Worm (Caenorhabditis elegans) whole organism, L2 larva: ENCODE results near the gene lin-3.

Experiments
- C34F6.9 ChIP-seq: fragments of 150-350 bp; optimal IDR thresholded peaks from 2 replicates; lab custom pipeline; 2014; ENCODE audit warnings: missing biosample characterization, missing genetic modification characterization
- F13H6.1 ChIP-seq: sonication (generic microtip); optimal IDR thresholded peaks from 2 replicates; lab custom pipeline; 2016; ENCODE audit warnings: missing genetic modification characterization, missing compliant biosample characterization
- R02D3.7 ChIP-seq: fragments of 150-350 bp; optimal IDR thresholded peaks from 2 replicates; lab custom pipeline; 2014; ENCODE audit warnings: missing biosample characterization, missing genetic modification characterization
- Y55F3AM.14 ChIP-seq: fragments of 200-800 bp; sonication (Bioruptor generic); optimal IDR thresholded peaks from 2 replicates; lab custom pipeline; 2018; ENCODE audit warnings: mild to moderate bottlenecking, missing genetic modification characterization, missing compliant biosample characterization
- ZK546.5 ChIP-seq: sonication (generic microtip); optimal IDR thresholded peaks from 2 replicates; lab custom pipeline; 2017; ENCODE audit warnings: missing biosample characterization, missing genetic modification characterization
- alr-1 ChIP-seq: fragments of 150-350 bp; optimal IDR thresholded peaks from 2 replicates; lab custom pipeline; 2014; ENCODE audit warnings: missing biosample characterization, missing genetic modification characterization
- aly-2 ChIP-seq: fragments of 150-350 bp; optimal IDR thresholded peaks from 2 replicates; lab custom pipeline; 2014; ENCODE audit warnings: missing biosample characterization, missing genetic modification characterization
- ama-1 ChIP-seq: fragments of 150-350 bp; optimal IDR thresholded peaks from 2 replicates; lab custom pipeline; 2018; ENCODE audit warnings: inconsistent platforms
- blmp-1 ChIP-seq: sonication (generic microtip); optimal IDR thresholded peaks from 2 replicates; lab custom pipeline; 2017; ENCODE audit warnings: missing genetic modification characterization, mild to moderate bottlenecking, missing compliant biosample characterization, antibody characterized with exemption, moderate library complexity; ENCODE audit not compliant: insufficient read depth
- ceh-16 ChIP-seq: fragments of 150-350 bp; optimal IDR thresholded peaks from 2 replicates; lab custom pipeline; 2014; ENCODE audit warnings: missing biosample characterization, missing genetic modification characterization
- ceh-82 ChIP-seq: fragments of 150-350 bp; optimal IDR thresholded peaks from 2 replicates; lab custom pipeline; 2014; ENCODE audit warnings: missing biosample characterization, missing genetic modification characterization
- crh-2 ChIP-seq: sonication (generic microtip); optimal IDR thresholded peaks from 2 replicates; lab custom pipeline; 2017; ENCODE audit warnings: missing biosample characterization, missing genetic modification characterization
- dmd-4 ChIP-seq: sonication (generic microtip); optimal IDR thresholded peaks from 2 replicates; lab custom pipeline; 2017; ENCODE audit warnings: missing biosample characterization, missing genetic modification characterization
- egl-27 ChIP-seq: sonication (generic microtip); optimal IDR thresholded peaks from 3 replicates; lab custom pipeline; 2017; ENCODE audit warnings: missing biosample characterization, missing genetic modification reagents, missing genetic modification characterization
- elt-1 ChIP-seq: fragments of 150-350 bp; optimal IDR thresholded peaks from 2 replicates; lab custom pipeline; 2014; ENCODE audit warnings: missing biosample characterization, missing genetic modification characterization
- elt-3 ChIP-seq: sonication (generic microtip); optimal IDR thresholded peaks from 2 replicates; lab custom pipeline; 2017; ENCODE audit warnings: missing biosample characterization, missing genetic modification characterization
- fos-1 ChIP-seq: fragments of 150-350 bp; optimal IDR thresholded peaks from 2 replicates; lab custom pipeline; 2014; ENCODE audit warnings: missing biosample characterization, missing genetic modification characterization
- gmeb-1 ChIP-seq: fragments of 150-350 bp; optimal IDR thresholded peaks from 2 replicates; lab custom pipeline; 2014; ENCODE audit warnings: missing biosample characterization, missing genetic modification characterization
- lin-11 ChIP-seq: fragments of 150-350 bp; sonication (generic microtip); optimal IDR thresholded peaks from 2 replicates; lab custom pipeline; 2014; ENCODE audit warnings: missing biosample characterization, missing genetic modification characterization, inconsistent platforms, mixed read lengths
- lin-13 ChIP-seq: fragments of 150-350 bp; optimal IDR thresholded peaks from 2 replicates; lab custom pipeline; 2014; ENCODE audit warnings: missing biosample characterization, missing genetic modification reagents, missing genetic modification characterization
- lin-39 ChIP-seq: fragments of 150-350 bp; optimal IDR thresholded peaks from 2 replicates; lab custom pipeline; 2014; ENCODE audit warnings: missing biosample characterization, missing genetic modification reagents, missing genetic modification characterization
- lsy-2 ChIP-seq, 2 experiments: fragments of 150-350 bp in 1 of 2; sonication (generic microtip) in 1 of 2; optimal IDR thresholded peaks; 2 replicates each; lab custom pipeline; 2014 to 2017; ENCODE audit warnings: missing biosample characterization in 2 of 2, missing genetic modification characterization in 2 of 2
- mab-5 ChIP-seq: fragments of 150-350 bp; optimal IDR thresholded peaks from 2 replicates; lab custom pipeline; 2014; ENCODE audit warnings: missing biosample characterization, missing genetic modification characterization
- mbf-1 ChIP-seq: sonication (generic microtip); optimal IDR thresholded peaks from 2 replicates; lab custom pipeline; 2017; ENCODE audit warnings: missing biosample characterization, missing genetic modification characterization
- mdl-1 ChIP-seq, 2 experiments: fragments of 150-350 bp in 1 of 2; sonication (generic microtip) in 1 of 2; optimal IDR thresholded peaks; 2 replicates each; lab custom pipeline; 2017; ENCODE audit warnings: missing biosample characterization in 2 of 2, missing genetic modification characterization in 2 of 2
- nhr-10 ChIP-seq: sonication (generic microtip); optimal IDR thresholded peaks from 2 replicates; lab custom pipeline; 2017; ENCODE audit warnings: missing biosample characterization, missing genetic modification characterization
- nhr-11 ChIP-seq: fragments of 150-350 bp; optimal IDR thresholded peaks from 2 replicates; lab custom pipeline; 2014; ENCODE audit warnings: missing biosample characterization, missing genetic modification characterization
- nhr-12 ChIP-seq: fragments of 150-350 bp; optimal IDR thresholded peaks from 2 replicates; lab custom pipeline; 2014; ENCODE audit warnings: missing biosample characterization, missing genetic modification characterization
- nhr-129 ChIP-seq: fragments of 150-350 bp; optimal IDR thresholded peaks from 2 replicates; lab custom pipeline; 2014; ENCODE audit warnings: missing biosample characterization, missing genetic modification characterization
- nhr-21 ChIP-seq: fragments of 150-350 bp; optimal IDR thresholded peaks from 2 replicates; lab custom pipeline; 2014; ENCODE audit warnings: missing biosample characterization, missing genetic modification characterization
- nhr-23 ChIP-seq: fragments of 150-350 bp; optimal IDR thresholded peaks from 2 replicates; lab custom pipeline; 2014; ENCODE audit warnings: missing biosample characterization, missing genetic modification reagents, missing genetic modification characterization
- nhr-237 ChIP-seq: fragments of 150-350 bp; optimal IDR thresholded peaks from 2 replicates; lab custom pipeline; 2014; ENCODE audit warnings: missing biosample characterization, missing genetic modification characterization
- nhr-25 ChIP-seq: fragments of 150-350 bp; sonication (generic microtip); optimal IDR thresholded peaks from 3 replicates; lab custom pipeline; 2014; ENCODE audit warnings: missing biosample characterization, missing genetic modification characterization
- nhr-6 ChIP-seq: fragments of 150-350 bp; optimal IDR thresholded peaks from 2 replicates; lab custom pipeline; 2014; ENCODE audit warnings: missing biosample characterization, missing genetic modification characterization
- nhr-77 ChIP-seq: fragments of 150-350 bp; optimal IDR thresholded peaks from 2 replicates; lab custom pipeline; 2014; ENCODE audit warnings: missing biosample characterization, missing genetic modification characterization
- peb-1 ChIP-seq: fragments of 150-350 bp; optimal IDR thresholded peaks from 2 replicates; lab custom pipeline; 2014; ENCODE audit warnings: missing biosample characterization, missing genetic modification characterization
- sem-4 ChIP-seq: fragments of 150-350 bp; optimal IDR thresholded peaks from 2 replicates; lab custom pipeline; 2014; ENCODE audit warnings: missing biosample characterization, missing genetic modification reagents, missing genetic modification characterization
- skn-1 ChIP-seq: sonication (generic microtip); optimal IDR thresholded peaks from 2 replicates; lab custom pipeline; 2017; ENCODE audit warnings: missing biosample characterization, missing genetic modification characterization
- sma-3 ChIP-seq: sonication (generic microtip); optimal IDR thresholded peaks from 2 replicates; lab custom pipeline; 2016; ENCODE audit warnings: missing genetic modification reagents, missing genetic modification characterization, missing compliant biosample characterization
- sma-9 ChIP-seq, 2 experiments: fragments of 150-350 bp in 1 of 2; sonication (generic microtip) in 1 of 2; optimal IDR thresholded peaks; 2 replicates each; lab custom pipeline; 2014 to 2016; ENCODE audit warnings: missing genetic modification characterization in 2 of 2, mild to moderate bottlenecking in 1 of 2, missing biosample characterization in 1 of 2, missing compliant biosample characterization in 1 of 2, missing genetic modification reagents in 1 of 2, moderate library complexity in 1 of 2
- snpc-4 ChIP-seq: fragments of 150-350 bp; optimal IDR thresholded peaks from 2 replicates; lab custom pipeline; 2014; ENCODE audit warnings: missing biosample characterization, missing genetic modification characterization
- unc-39 ChIP-seq: fragments of 150-350 bp; optimal IDR thresholded peaks from 2 replicates; lab custom pipeline; 2014; ENCODE audit warnings: missing biosample characterization, missing genetic modification characterization
- unc-55 ChIP-seq: fragments of 150-350 bp; sonication (generic microtip); optimal IDR thresholded peaks from 3 replicates; lab custom pipeline; 2014; ENCODE audit warnings: missing biosample characterization, missing genetic modification reagents, missing genetic modification characterization
- unc-62 ChIP-seq: fragments of 150-350 bp; optimal IDR thresholded peaks from 2 replicates; lab custom pipeline; 2014; ENCODE audit warnings: missing biosample characterization, missing genetic modification reagents, missing genetic modification characterization
- zag-1 ChIP-seq: fragments of 150-350 bp; optimal IDR thresholded peaks from 2 replicates; lab custom pipeline; 2014; ENCODE audit warnings: missing biosample characterization, missing genetic modification characterization
- ztf-1 ChIP-seq: fragments of 200-800 bp; sonication (Bioruptor generic); conservative IDR thresholded peaks from 2 replicates; pipeline ENCODE4 v1.3.6; 2022; ENCODE audit warnings: missing genetic modification characterization, missing compliant biosample characterization
- ztf-11 ChIP-seq: sonication (generic microtip); optimal IDR thresholded peaks from 2 replicates; lab custom pipeline; 2017; ENCODE audit warnings: missing biosample characterization, missing genetic modification characterization
- ztf-4 ChIP-seq: fragments of 150-350 bp; optimal IDR thresholded peaks from 2 replicates; lab custom pipeline; 2014; ENCODE audit warnings: missing biosample characterization, missing genetic modification characterization

Gene lin-3

ce11 chrIV:11083609-11084008 is 29.5 kb downstream of the lin-3 start, which contains the start of gene klc-1:
klc-1 (plus strand) TSS chrIV:11083735.
- no peak for TF ChIP-seq Y55F3AM.14
- no peak for TF ChIP-seq egl-27
- no peak for TF ChIP-seq elt-3 (tag; lab: Kevin White, UChicago)
- peak in 1 of 2 experiments; percentile 63 for TF ChIP-seq lsy-2 (tag; optimal IDR thresholded peaks at IDR 0.05; lab: Kevin White, UChicago)
- no peak for TF ChIP-seq nhr-25
- no peak for TF ChIP-seq sma-9 (GFP tag; optimal IDR thresholded peaks at IDR 0.05; lab: Kevin White, UChicago)
- no peak for TF ChIP-seq sma-9 (tag; optimal IDR thresholded peaks at IDR 0.05; lab: Kevin White, UChicago)

- no peak for TF ChIP-seq nhr-10 (tag; lab: Kevin White, UChicago)
- no peak for TF ChIP-seq skn-1 (tag; lab: Kevin White, UChicago)
- TF ChIP-seq ama-1: no peak
- no peak for TF ChIP-seq R02D3.7 (tag; lab: Kevin White, UChicago)
- TF ChIP-seq nhr-6 (tag; lab: Kevin White, UChicago): no peak
Observed at ce11 chrIV:11089527-11089926, 35.4 kb downstream of the lin-3 start, which contains the start of gene M7.7. M7.7 (plus strand) TSS chrIV:11089827.

ce11 chrIV:11092502-11093080 is 38.5 kb downstream of the lin-3 start, which contains the start of gene bcc-1:
bcc-1 (minus strand) TSS chrIV:11092552.
- no peak for TF ChIP-seq lin-13
- no peak for TF ChIP-seq crh-2 (tag; lab: Kevin White, UChicago)
- no peak for TF ChIP-seq lin-39 (tag; lab: Kevin White, UChicago)
- TF ChIP-seq dmd-4: no peak
- no peak for TF ChIP-seq unc-39 (tag; lab: Kevin White, UChicago)
- TF ChIP-seq F13H6.1 (tag; lab: Kevin White, UChicago): no peak
- TF ChIP-seq nhr-12 (tag; lab: Kevin White, UChicago): no peak
- TF ChIP-seq lsy-2 (tag; optimal IDR thresholded peaks at IDR 0.05; lab: Kevin White, UChicago): no peak
- TF ChIP-seq sem-4 (tag; lab: Kevin White, UChicago): no peak
- TF ChIP-seq ztf-4: no peak
- TF ChIP-seq Y55F3AM.14: no peak
- no peak for TF ChIP-seq lin-11 (tag; lab: Kevin White, UChicago)
- TF ChIP-seq egl-27: no peak
- no peak for TF ChIP-seq C34F6.9 (tag; lab: Kevin White, UChicago)
- TF ChIP-seq nhr-6 (tag; lab: Kevin White, UChicago): no peak
- no peak for TF ChIP-seq unc-62
- no peak for TF ChIP-seq unc-55 (GFP tag; lab: Kevin White, UChicago)
- TF ChIP-seq mbf-1 (tag; lab: Kevin White, UChicago): no peak
- peak; percentile 42 for TF ChIP-seq sma-9 (GFP tag; optimal IDR thresholded peaks at IDR 0.05; lab: Kevin White, UChicago)
- no peak for TF ChIP-seq sma-9 (tag; optimal IDR thresholded peaks at IDR 0.05; lab: Kevin White, UChicago)
- peak; percentile 7 for TF ChIP-seq blmp-1
- no peak for TF ChIP-seq alr-1 (tag; lab: Kevin White, UChicago)
- TF ChIP-seq peb-1 (tag; lab: Kevin White, UChicago): no peak
- TF ChIP-seq ZK546.5 (tag; lab: Kevin White, UChicago): no peak
- peak; percentile 60 for TF ChIP-seq mab-5
- TF ChIP-seq nhr-25: peak; percentile 57
- peak; percentile 45 for TF ChIP-seq sma-3 (GFP tag; lab: Kevin White, UChicago)
- peak; percentile 23 for TF ChIP-seq gmeb-1
- TF ChIP-seq skn-1 (tag; lab: Kevin White, UChicago): no peak
- TF ChIP-seq nhr-237 (tag; lab: Kevin White, UChicago): no peak
- TF ChIP-seq nhr-11 (tag; lab: Kevin White, UChicago): no peak
- no peak for TF ChIP-seq ztf-11 (tag; lab: Kevin White, UChicago)
- no peak for TF ChIP-seq nhr-23
- no peak for TF ChIP-seq nhr-10 (tag; lab: Kevin White, UChicago)
- TF ChIP-seq ama-1: no peak
- TF ChIP-seq nhr-21 (tag; lab: Kevin White, UChicago): peak; percentile 18
- no peak for TF ChIP-seq mdl-1 (tag; optimal IDR thresholded peaks at IDR 0.05; lab: Kevin White, UChicago)
- TF ChIP-seq aly-2 (tag; lab: Kevin White, UChicago): no peak
- no peak for TF ChIP-seq elt-3 (tag; lab: Kevin White, UChicago)
- TF ChIP-seq nhr-77: no peak
- no peak for TF ChIP-seq R02D3.7 (tag; lab: Kevin White, UChicago)
- no peak for TF ChIP-seq nhr-129 (tag; lab: Kevin White, UChicago)
- no peak for TF ChIP-seq snpc-4 (tag; lab: Kevin White, UChicago)
- peak; percentile 62 for TF ChIP-seq fos-1 (tag; lab: Kevin White, UChicago)
- TF ChIP-seq ceh-82 (tag; lab: Kevin White, UChicago): no peak
- TF ChIP-seq ztf-1 (GFP tag; lab: Robert Waterston, UW): no peak
- no peak for TF ChIP-seq ceh-16 (tag; lab: Kevin White, UChicago)
- no peak for TF ChIP-seq elt-1 (tag; lab: Kevin White, UChicago)
- no peak for TF ChIP-seq zag-1 (tag; lab: Kevin White, UChicago)
